Worm (Caenorhabditis elegans) whole organism, early embryonic: ENCODE results near the gene C18D4.6.

Source experiments
- F13C5.2 ChIP-seq: sonication (generic microtip); optimal IDR thresholded peaks from 2 replicates; lab custom pipeline; 2017; ENCODE audit warnings: mild to moderate bottlenecking, missing genetic modification characterization, inconsistent platforms, missing compliant biosample characterization
- ama-1 ChIP-seq: fragments of 150-350 bp; optimal IDR thresholded peaks from 2 replicates; lab custom pipeline; 2014
- ceh-13 ChIP-seq: fragments of 200-800 bp; sonication (Bioruptor generic); optimal IDR thresholded peaks from 2 replicates; lab custom pipeline; 2018; ENCODE audit warnings: mild to moderate bottlenecking, missing genetic modification characterization, missing compliant biosample characterization
- ceh-36 ChIP-seq: sonication (generic microtip); optimal IDR thresholded peaks from 2 replicates; lab custom pipeline; 2016; ENCODE audit warnings: missing genetic modification characterization, inconsistent platforms, missing compliant biosample characterization
- flt-1 ChIP-seq: fragments of 200-800 bp; sonication (Bioruptor generic); IDR thresholded peaks from 2 replicates; pipeline ENCODE4 v1.3.6; 2022; ENCODE audit warnings: missing genetic modification characterization, missing compliant biosample characterization
- hmbx-1 ChIP-seq: sonication (generic microtip); optimal IDR thresholded peaks from 2 replicates; lab custom pipeline; 2016; ENCODE audit warnings: mild to moderate bottlenecking, missing genetic modification characterization, missing compliant biosample characterization
- hnd-1 ChIP-seq: sonication (generic microtip); optimal IDR thresholded peaks from 2 replicates; lab custom pipeline; 2016; ENCODE audit warnings: missing genetic modification characterization, missing compliant biosample characterization
- pes-1 ChIP-seq: fragments of 200-800 bp; sonication (Bioruptor generic); IDR thresholded peaks from 2 replicates; pipeline ENCODE4 v1.3.6; 2022; ENCODE audit warnings: missing genetic modification reagents, missing genetic modification characterization, missing compliant biosample characterization
- sea-1 ChIP-seq: fragments of 200-800 bp; sonication (Bioruptor generic); conservative IDR thresholded peaks from 2 replicates; pipeline ENCODE4 v1.3.6; 2022; ENCODE audit warnings: missing genetic modification characterization, missing compliant biosample characterization
- tbx-11 ChIP-seq: fragments of 200-800 bp; sonication (Bioruptor generic); IDR thresholded peaks from 2 replicates; pipeline ENCODE4 v1.3.6; 2022; ENCODE audit warnings: missing genetic modification characterization, missing compliant biosample characterization

ce11 chrV:17546931-17547330 is 8.8 kb upstream of the C18D4.6 start:
- TF ChIP-seq F13C5.2 (tag; lab: Kevin White, UChicago) (no peak), sea-1 (GFP tag; lab: Robert Waterston, UW) (no peak), hmbx-1 (tag; lab: Kevin White, UChicago) (no peak), ama-1 (lab: Kevin White, UChicago) (no peak), hnd-1 (tag; lab: Kevin White, UChicago) (no peak), flt-1 (GFP tag; lab: Robert Waterston, UW) (no peak), tbx-11 (no peak), ceh-13 (GFP tag; lab: Kevin White, UChicago) (no peak), pes-1 (GFP tag; lab: Robert Waterston, UW) (no peak), ceh-36 (no peak)
